Worm (Caenorhabditis elegans) whole organism, L1 larva: ENCODE measurements around the gene chw-1.

Experiments
- C34B4.2 ChIP-seq: sonication (generic microtip); optimal IDR thresholded peaks from 2 replicates; lab custom pipeline; 2017; ENCODE audit warnings: mild to moderate bottlenecking, missing genetic modification characterization, missing compliant biosample characterization
- F16B12.6 ChIP-seq: fragments of 150-350 bp; optimal IDR thresholded peaks from 2 replicates; lab custom pipeline; 2014; ENCODE audit warnings: missing biosample characterization, missing genetic modification characterization
- Y116A8C.19 ChIP-seq: sonication (generic microtip); optimal IDR thresholded peaks from 2 replicates; lab custom pipeline; 2016; ENCODE audit warnings: missing compliant biosample characterization, missing genetic modification characterization, borderline replicate concordance
- ama-1 ChIP-seq: fragments of 150-350 bp; optimal IDR thresholded peaks from 2 replicates; lab custom pipeline; 2014
- blmp-1 ChIP-seq: fragments of 150-350 bp; optimal IDR thresholded peaks from 2 replicates; lab custom pipeline; 2014; ENCODE audit warnings: missing biosample characterization, missing genetic modification characterization
- ceh-82 ChIP-seq, 3 experiments: fragments of 150-350 bp in 1 of 3; sonication (generic microtip) in 2 of 3; optimal IDR thresholded peaks; 2 replicates each; lab custom pipeline; 2014 to 2017; ENCODE audit warnings: missing biosample characterization in 3 of 3, missing genetic modification characterization in 3 of 3
- ceh-90 ChIP-seq: sonication (generic microtip); optimal IDR thresholded peaks from 2 replicates; lab custom pipeline; 2016; ENCODE audit warnings: missing genetic modification characterization, missing compliant biosample characterization
- efl-1 ChIP-seq, 4 experiments: fragments of 150-350 bp; optimal IDR thresholded peaks in 3 of 4; peaks in 1 of 4; 1 replicate in 1 of 4; 2 replicates in 3 of 4; lab custom pipeline; 2014; ENCODE audit warnings: missing biosample characterization in 2 of 4, missing genetic modification characterization in 2 of 4, missing genetic modification reagents in 2 of 4
- efl-3 ChIP-seq: fragments of 200-800 bp; sonication (Bioruptor generic); optimal IDR thresholded peaks from 2 replicates; lab custom pipeline; 2018; ENCODE audit warnings: mild to moderate bottlenecking, missing genetic modification characterization, missing compliant biosample characterization
- egl-13 ChIP-seq: sonication (generic microtip); optimal IDR thresholded peaks from 2 replicates; lab custom pipeline; 2016; ENCODE audit warnings: missing genotype, missing genetic modification reagents, missing genetic modification characterization, missing compliant biosample characterization
- elt-2 ChIP-seq: sonication (generic microtip); optimal IDR thresholded peaks from 2 replicates; lab custom pipeline; 2016; ENCODE audit warnings: missing genetic modification characterization, mild to moderate bottlenecking, inconsistent platforms, missing compliant biosample characterization, missing genetic modification reagents
- elt-3 ChIP-seq, 6 experiments: fragments of 150-350 bp in 1 of 6; sonication (generic microtip); optimal IDR thresholded peaks; 2 replicates each; lab custom pipeline; 2017 to 2018; ENCODE audit warnings: missing biosample characterization in 6 of 6, missing genetic modification characterization in 6 of 6, inconsistent platforms in 1 of 6
- ets-5 ChIP-seq: fragments of 200-800 bp; sonication (Bioruptor generic); IDR thresholded peaks from 2 replicates; pipeline ENCODE4 v1.3.6; 2022; ENCODE audit warnings: missing genetic modification characterization, missing compliant biosample characterization
- fkh-8 ChIP-seq: sonication (generic microtip); optimal IDR thresholded peaks from 2 replicates; lab custom pipeline; 2016; ENCODE audit warnings: mild to moderate bottlenecking, missing genetic modification characterization, missing compliant biosample characterization
- fos-1 ChIP-seq: fragments of 150-350 bp; optimal IDR thresholded peaks from 2 replicates; lab custom pipeline; 2014; ENCODE audit warnings: missing biosample characterization, missing genetic modification characterization
- hlh-4 ChIP-seq: sonication (generic microtip); optimal IDR thresholded peaks from 2 replicates; lab custom pipeline; 2016; ENCODE audit warnings: mild to moderate bottlenecking, missing genetic modification characterization, missing compliant biosample characterization
- irx-1 ChIP-seq: sonication (generic microtip); optimal IDR thresholded peaks from 2 replicates; lab custom pipeline; 2016; ENCODE audit warnings: missing genetic modification characterization, missing compliant biosample characterization
- lin-13 ChIP-seq: fragments of 150-350 bp; optimal IDR thresholded peaks from 2 replicates; lab custom pipeline; 2014; ENCODE audit warnings: missing biosample characterization, missing genetic modification reagents, missing genetic modification characterization
- lin-14 ChIP-seq: fragments of 200-800 bp; sonication (Bioruptor generic); optimal IDR thresholded peaks from 2 replicates; lab custom pipeline; 2018; ENCODE audit warnings: mild to moderate bottlenecking, missing genetic modification characterization, moderate library complexity, missing compliant biosample characterization
- lin-15B ChIP-seq: fragments of 150-350 bp; sonication (generic microtip); optimal IDR thresholded peaks from 3 replicates; lab custom pipeline; 2014; ENCODE audit warnings: missing biosample characterization, missing genetic modification characterization
- lin-35 ChIP-seq, 2 experiments: fragments of 150-350 bp; optimal IDR thresholded peaks; 2 replicates each; lab custom pipeline; 2014; ENCODE audit warnings: missing biosample characterization in 2 of 2, missing genetic modification characterization in 2 of 2, missing genetic modification reagents in 2 of 2
- lsy-2 ChIP-seq, 2 experiments: fragments of 150-350 bp; optimal IDR thresholded peaks; 2 replicates each; lab custom pipeline; 2014; ENCODE audit warnings: missing biosample characterization in 2 of 2, missing genetic modification characterization in 2 of 2
- mab-9 ChIP-seq: fragments of 200-800 bp; sonication (Bioruptor generic); IDR thresholded peaks from 2 replicates; pipeline ENCODE4 v1.3.6; 2022; ENCODE audit warnings: missing genetic modification reagents, missing genetic modification characterization, missing compliant biosample characterization
- mdl-1 ChIP-seq, 2 experiments: fragments of 150-350 bp; optimal IDR thresholded peaks; 2 replicates each; lab custom pipeline; 2014 to 2017; ENCODE audit warnings: missing biosample characterization in 2 of 2, missing genetic modification characterization in 2 of 2, inconsistent platforms in 1 of 2
- mef-2 ChIP-seq: fragments of 150-350 bp; optimal IDR thresholded peaks from 2 replicates; lab custom pipeline; 2014; ENCODE audit warnings: missing biosample characterization, missing genetic modification characterization
- mep-1 ChIP-seq: fragments of 150-350 bp; optimal IDR thresholded peaks from 2 replicates; lab custom pipeline; 2014; ENCODE audit warnings: missing biosample characterization, missing genetic modification characterization
- nhr-19 ChIP-seq: fragments of 200-800 bp; sonication (Bioruptor generic); conservative IDR thresholded peaks from 2 replicates; pipeline ENCODE4 v1.3.6; 2022; ENCODE audit warnings: missing genetic modification characterization, missing compliant biosample characterization
- nhr-20 ChIP-seq: sonication (generic microtip); optimal IDR thresholded peaks from 2 replicates; lab custom pipeline; 2016; ENCODE audit warnings: mild to moderate bottlenecking, missing genetic modification characterization, missing compliant biosample characterization
- nhr-28 ChIP-seq: fragments of 150-350 bp; optimal IDR thresholded peaks from 2 replicates; lab custom pipeline; 2014; ENCODE audit warnings: missing biosample characterization, missing genetic modification characterization
- nhr-71 ChIP-seq: sonication (generic microtip); optimal IDR thresholded peaks from 2 replicates; lab custom pipeline; 2016; ENCODE audit warnings: mild to moderate bottlenecking, missing genetic modification characterization, moderate library complexity, missing compliant biosample characterization
- pax-3 ChIP-seq: fragments of 200-800 bp; sonication (Bioruptor generic); optimal IDR thresholded peaks from 2 replicates; lab custom pipeline; 2018; ENCODE audit warnings: mild to moderate bottlenecking, missing genetic modification characterization, moderate library complexity, missing compliant biosample characterization
- pqm-1 ChIP-seq: sonication (generic microtip); optimal IDR thresholded peaks from 3 replicates; lab custom pipeline; 2017; ENCODE audit warnings: missing biosample characterization, missing genetic modification characterization
- snu-23 ChIP-seq: sonication (generic microtip); optimal IDR thresholded peaks from 2 replicates; lab custom pipeline; 2016; ENCODE audit warnings: missing genetic modification characterization, missing compliant biosample characterization
- sup-37 ChIP-seq: fragments of 200-800 bp; sonication (Bioruptor generic); optimal IDR thresholded peaks from 2 replicates; lab custom pipeline; 2018; ENCODE audit warnings: mild to moderate bottlenecking, missing genetic modification characterization, missing compliant biosample characterization
- swsn-7 ChIP-seq: sonication (generic microtip); optimal IDR thresholded peaks from 2 replicates; lab custom pipeline; 2016; ENCODE audit warnings: missing genetic modification characterization, missing compliant biosample characterization
- tbx-2 ChIP-seq: sonication (generic microtip); optimal IDR thresholded peaks from 2 replicates; lab custom pipeline; 2016; ENCODE audit warnings: missing genetic modification characterization, missing compliant biosample characterization
- tlp-1 ChIP-seq: fragments of 150-350 bp; optimal IDR thresholded peaks from 2 replicates; lab custom pipeline; 2014; ENCODE audit warnings: missing biosample characterization, missing genetic modification characterization
- unc-62 ChIP-seq: fragments of 150-350 bp; optimal IDR thresholded peaks from 2 replicates; lab custom pipeline; 2014; ENCODE audit warnings: missing biosample characterization, missing genetic modification reagents, missing genetic modification characterization
- ztf-11 ChIP-seq, 2 experiments: sonication (generic microtip); optimal IDR thresholded peaks; 2 replicates each; lab custom pipeline; 2016 to 2017; ENCODE audit warnings: missing genetic modification characterization in 2 of 2, missing biosample characterization in 1 of 2, missing compliant biosample characterization in 1 of 2
- ztf-4 ChIP-seq: fragments of 150-350 bp; optimal IDR thresholded peaks from 2 replicates; lab custom pipeline; 2014; ENCODE audit warnings: missing biosample characterization, missing genetic modification characterization

Gene chw-1

DNA sequence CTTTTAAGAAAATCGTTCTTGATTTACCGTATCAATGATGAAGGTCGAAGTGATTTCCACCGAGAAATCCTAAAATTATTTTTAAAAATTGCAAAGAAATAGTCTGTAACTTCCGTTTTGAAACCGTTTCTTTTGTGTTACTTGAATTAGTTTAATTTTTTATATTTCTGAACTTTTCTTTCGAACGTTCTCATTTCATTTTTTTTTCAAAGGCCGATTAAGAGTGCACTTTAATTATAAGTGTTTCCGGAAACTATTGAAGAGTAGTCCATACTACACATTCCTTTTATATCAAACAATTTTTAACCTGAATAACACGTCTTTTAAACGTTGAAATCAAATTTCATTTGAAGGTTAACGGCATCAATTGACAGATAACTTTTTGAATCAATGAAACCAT, 5.6 kb downstream of the chw-1 start:
- TF ChIP-seq efl-3 (GFP tag; lab: Kevin White, UChicago), result no peak

DNA sequence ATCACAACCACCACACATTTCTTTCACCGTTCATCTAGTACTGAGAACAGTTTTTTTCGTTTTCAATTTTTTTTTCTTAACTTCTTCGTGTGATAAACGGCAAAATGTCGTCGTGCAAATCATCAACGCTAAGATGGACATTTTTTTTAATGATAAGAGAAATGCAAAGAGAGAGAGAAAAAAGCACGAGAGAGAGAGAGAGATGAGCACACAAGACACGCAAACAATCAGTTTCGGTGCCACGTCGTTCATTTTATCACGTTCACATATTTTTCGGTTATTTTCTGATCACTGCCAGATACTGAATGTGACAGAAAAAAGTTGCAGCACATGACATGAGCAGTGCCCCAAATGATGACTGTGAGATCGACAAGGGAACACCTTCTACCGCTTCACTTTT, 6.1 kb downstream of the chw-1 start, which contains the start of gene egl-9:
Gene egl-9 (plus strand): TSS at position 328 of the 400 bp plus-strand sequence.
- TF ChIP-seq lin-15B (tag; lab: Kevin White, UChicago) (no peak), irx-1 (tag; lab: Kevin White, UChicago) (no peak), lin-14 (peak; percentile 15), mab-9 (no peak), ceh-82 (tag; optimal IDR thresholded peaks at IDR 0.05; lab: Kevin White, UChicago) (no peak), fos-1 (tag; lab: Kevin White, UChicago) (no peak), fkh-8 (tag; lab: Kevin White, UChicago) (no peak), ets-5 (no peak), nhr-20 (peak; percentile 8), swsn-7 (tag; lab: Kevin White, UChicago) (no peak), elt-2 (tag; lab: Kevin White, UChicago) (peak; percentile 68), lsy-2 (tag; optimal IDR thresholded peaks at IDR 0.05; lab: Kevin White, UChicago) (no peak), egl-13 (tag; lab: Kevin White, UChicago) (no peak), pax-3 (tag; lab: Kevin White, UChicago) (no peak), lin-35 (GFP tag; optimal IDR thresholded peaks at IDR 0.05; lab: Kevin White, UChicago) (peak in 1 of 2 experiments; percentile 32), nhr-71 (tag; lab: Kevin White, UChicago) (peak; percentile 32), hlh-4 (tag; lab: Kevin White, UChicago) (no peak), tlp-1 (tag; lab: Kevin White, UChicago) (no peak), mdl-1 (tag; optimal IDR thresholded peaks at IDR 0.05; lab: Kevin White, UChicago) (peak in 1 of 2 experiments; percentile 27), ama-1 (lab: Kevin White, UChicago) (peak; percentile 64), mep-1 (tag; lab: Kevin White, UChicago) (peak; percentile 5)
- TF ChIP-seq, all 84 proteins: peak for 8

DNA sequence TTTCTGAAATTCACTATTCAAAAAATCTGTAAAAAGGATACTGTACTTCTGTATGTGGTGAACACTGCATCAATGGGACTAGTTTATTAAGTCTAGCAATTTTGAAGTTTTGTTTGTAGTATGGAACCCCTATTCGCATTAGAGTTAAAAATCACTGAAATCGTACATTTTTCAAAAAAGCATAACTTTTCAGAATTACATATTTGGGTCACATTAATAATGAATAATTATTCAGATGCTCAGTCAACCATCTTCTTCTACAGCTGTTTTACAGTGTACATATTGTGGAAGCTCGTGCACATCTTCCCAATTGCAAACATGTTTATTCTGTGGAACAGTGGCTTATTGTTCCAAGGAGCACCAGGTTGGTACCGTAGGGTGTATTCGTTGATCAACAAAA, 6.6 kb downstream of the chw-1 start:
- TF ChIP-seq nhr-19 (GFP tag; lab: Robert Waterston, UW) (no peak), F16B12.6 (tag; lab: Kevin White, UChicago) (no peak), C34B4.2 (tag; lab: Kevin White, UChicago) (no peak), lin-35 (GFP tag; optimal IDR thresholded peaks at IDR 0.05; lab: Kevin White, UChicago) (no peak), ceh-90 (tag; lab: Kevin White, UChicago) (no peak), snu-23 (GFP tag; lab: Kevin White, UChicago) (no peak), Y116A8C.19 (no peak), nhr-28 (tag; lab: Kevin White, UChicago) (no peak), lin-13 (GFP tag; lab: Kevin White, UChicago) (no peak), mep-1 (tag; lab: Kevin White, UChicago) (no peak), unc-62 (GFP tag; lab: Kevin White, UChicago) (no peak), mef-2 (tag; lab: Kevin White, UChicago) (no peak), swsn-7 (tag; lab: Kevin White, UChicago) (no peak), mdl-1 (tag; optimal IDR thresholded peaks at IDR 0.05; lab: Kevin White, UChicago) (no peak), sup-37 (GFP tag; lab: Kevin White, UChicago) (no peak), ama-1 (lab: Kevin White, UChicago) (no peak), ztf-4 (no peak), ztf-11 (tag; optimal IDR thresholded peaks at IDR 0.05; lab: Kevin White, UChicago) (no peak), tbx-2 (no peak)

DNA sequence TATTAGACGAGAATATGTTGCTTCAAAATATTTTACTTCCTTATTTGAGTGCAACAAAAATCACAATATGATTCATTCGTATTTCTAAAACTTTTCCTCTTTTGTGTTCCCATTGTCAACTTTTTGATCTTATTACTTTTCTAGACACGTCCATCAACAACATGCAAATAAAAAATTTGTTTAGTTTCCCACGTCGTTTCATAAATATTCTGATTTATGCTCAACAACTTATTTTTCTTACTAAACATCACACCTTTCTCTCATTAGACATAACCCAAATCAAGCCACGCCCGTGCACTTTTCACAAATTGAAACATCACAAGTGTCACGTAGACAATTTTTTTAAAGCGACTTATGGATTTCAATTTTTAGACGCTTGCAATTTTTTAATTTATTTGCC, 7.8 kb downstream of the chw-1 start:
- TF ChIP-seq ztf-11 (tag; optimal IDR thresholded peaks at IDR 0.05; lab: Kevin White, UChicago), result no peak
- TF ChIP-seq fkh-8 (tag; lab: Kevin White, UChicago), result peak; percentile 12
- no peak for TF ChIP-seq blmp-1 (tag; lab: Kevin White, UChicago)
- no peak for TF ChIP-seq efl-1 (optimal IDR thresholded peaks at IDR 0.05; lab: Kevin White, UChicago)
- TF ChIP-seq efl-1 (GFP tag; optimal IDR thresholded peaks at IDR 0.05 in 1 of 2; lab: Kevin White, UChicago), result peak in 1 of 2 experiments; percentile 71
- no peak for TF ChIP-seq pqm-1 (tag; lab: Kevin White, UChicago)
- TF ChIP-seq elt-3 (tag; optimal IDR thresholded peaks at IDR 0.05; lab: Kevin White, UChicago), result no peak
